Worm (Caenorhabditis elegans) whole organism, dauer: ENCODE measurements around the gene F17E9.16.

Source experiments
- unc-62 ChIP-seq: sonication (generic microtip); optimal IDR thresholded peaks from 2 replicates; lab custom pipeline; 2017; ENCODE audit warnings: missing biosample characterization, missing genetic modification reagents, missing genetic modification characterization

The F17E9.16 gene

DNA sequence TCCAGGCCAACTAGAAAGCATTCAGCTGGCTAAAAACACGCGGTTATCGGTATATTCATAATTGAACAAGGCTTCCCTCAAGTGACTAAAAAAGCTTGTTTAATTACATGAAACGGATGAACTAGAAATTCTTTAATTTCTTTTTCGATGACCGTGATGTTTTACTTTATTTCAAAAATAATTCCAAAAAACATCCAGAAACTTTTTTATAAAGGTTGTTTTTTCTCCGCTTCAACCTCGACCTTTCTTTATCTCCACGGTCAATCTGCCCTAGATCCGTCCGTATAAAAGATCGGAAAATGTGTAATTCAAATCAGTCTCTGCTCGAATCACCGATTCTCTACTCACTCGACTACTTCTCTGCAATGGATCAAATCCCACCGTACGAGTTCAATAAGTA, 6.6 kb upstream of the F17E9.16 start, which contains the start of gene F17E9.5:
Gene F17E9.5, plus strand, starts transcription at position 301 of the 400 bp plus-strand sequence.
- no peak for TF ChIP-seq unc-62 (GFP tag; lab: Kevin White, UChicago)

ce11 chrIV:8347051-8347450, 5.1 kb upstream of the F17E9.16 start, which contains the start of the genes F17E9.18 and F17E9.15:
Gene F17E9.18, minus strand, starts transcription at chrIV:8347151.
Gene F17E9.15, plus strand, starts transcription at chrIV:8347418.
- no peak for TF ChIP-seq unc-62 (GFP tag; lab: Kevin White, UChicago)

DNA sequence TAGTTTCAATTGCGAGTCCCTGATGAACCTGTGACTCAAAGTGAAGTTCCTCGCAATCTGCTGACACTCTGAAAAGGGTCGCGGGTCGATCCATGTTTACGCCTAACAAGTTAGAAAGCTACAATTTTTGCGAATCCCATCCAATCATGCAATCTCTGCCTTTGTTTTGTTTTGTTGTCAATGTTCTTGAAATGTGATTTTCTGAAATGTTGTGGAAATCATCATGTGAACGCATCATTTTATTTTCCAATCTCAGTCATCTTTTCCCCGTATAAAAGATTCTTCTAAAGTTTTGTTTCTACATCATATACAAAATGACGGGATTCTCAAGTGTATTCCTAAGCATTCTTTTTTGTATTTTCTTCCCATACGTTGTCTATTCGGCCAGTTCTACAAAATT, 4.1 kb upstream of the F17E9.16 start, which contains the start of gene F17E9.4:
Gene F17E9.4, plus strand, starts transcription at position 301 of the 400 bp plus-strand sequence.
- no peak for TF ChIP-seq unc-62 (GFP tag; lab: Kevin White, UChicago)

- TF ChIP-seq unc-62 (GFP tag; lab: Kevin White, UChicago), result no peak
Observed at ce11 chrIV:8354572-8354971, 2.4 kb downstream of the F17E9.16 start, which contains the start of gene F17E9.3. Gene F17E9.3, plus strand, starts transcription at chrIV:8354872.

DNA sequence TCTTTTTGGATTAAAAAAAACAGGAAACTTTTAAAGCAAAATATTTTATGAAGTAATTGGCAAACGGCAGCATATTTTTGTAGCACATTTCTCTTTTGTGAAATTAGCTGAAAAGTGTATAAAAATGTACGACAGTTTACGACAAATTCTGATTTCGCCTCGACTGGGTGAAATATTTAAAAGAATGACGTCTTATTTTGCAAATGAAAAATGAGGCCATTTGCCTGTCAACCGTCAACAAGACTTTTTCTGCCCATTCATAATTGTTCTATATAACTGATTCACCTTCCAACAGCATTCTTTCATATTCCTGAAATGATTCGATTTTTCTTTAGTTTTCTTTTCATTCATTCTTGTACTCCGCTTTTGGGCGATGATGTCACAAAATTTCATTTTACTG, 3.5 kb downstream of the F17E9.16 start, which contains the start of the genes F17E9.2 and col-116:
Gene F17E9.2, plus strand, starts transcription at position 301 of the 400 bp plus-strand sequence.
Gene col-116, plus strand, starts transcription at position 315 of the 400 bp plus-strand sequence.
- TF ChIP-seq unc-62 (GFP tag; lab: Kevin White, UChicago), result no peak

DNA sequence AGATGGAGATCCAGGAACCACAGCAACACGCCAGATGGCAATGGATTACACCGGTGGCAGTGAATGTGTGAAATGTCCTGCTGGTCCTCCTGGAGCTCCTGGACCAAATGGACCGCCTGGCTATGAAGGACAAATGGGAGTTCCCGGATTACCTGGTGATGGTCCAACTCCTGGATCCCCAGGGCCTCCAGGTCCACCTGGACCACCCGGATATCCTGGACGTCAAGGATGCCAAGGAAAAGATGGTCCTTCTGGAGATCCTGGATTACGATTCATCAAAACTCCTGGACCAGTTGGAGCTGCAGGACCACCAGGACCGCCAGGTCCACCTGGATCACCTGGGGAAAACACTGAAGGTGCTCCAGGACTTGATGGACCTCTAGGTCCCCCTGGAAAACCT, 5.2 kb downstream of the F17E9.16 start:
- TF ChIP-seq unc-62 (GFP tag; lab: Kevin White, UChicago), result no peak

DNA sequence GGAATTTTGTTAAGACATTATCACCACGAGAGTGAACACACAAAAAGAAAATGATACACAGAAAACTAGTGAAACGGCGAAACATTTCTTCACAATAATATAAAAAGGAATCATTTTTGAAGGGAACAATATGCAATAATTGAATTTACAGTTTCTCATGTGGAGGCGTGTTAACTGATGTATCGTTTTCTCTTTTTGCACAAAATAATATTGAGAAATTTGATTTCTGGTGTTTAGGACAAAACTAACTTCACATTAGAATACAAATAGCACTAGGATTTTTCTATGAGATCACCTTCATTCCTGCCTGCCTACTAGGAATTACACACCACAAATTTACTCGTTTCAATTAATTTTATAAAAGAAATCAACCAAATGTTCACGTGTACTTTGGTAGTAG, 6.4 kb downstream of the F17E9.16 start, which contains the start of gene D2096.13:
Gene D2096.13, minus strand, starts transcription at position 101 of the 400 bp plus-strand sequence.
- TF ChIP-seq unc-62 (GFP tag; lab: Kevin White, UChicago), result no peak

DNA sequence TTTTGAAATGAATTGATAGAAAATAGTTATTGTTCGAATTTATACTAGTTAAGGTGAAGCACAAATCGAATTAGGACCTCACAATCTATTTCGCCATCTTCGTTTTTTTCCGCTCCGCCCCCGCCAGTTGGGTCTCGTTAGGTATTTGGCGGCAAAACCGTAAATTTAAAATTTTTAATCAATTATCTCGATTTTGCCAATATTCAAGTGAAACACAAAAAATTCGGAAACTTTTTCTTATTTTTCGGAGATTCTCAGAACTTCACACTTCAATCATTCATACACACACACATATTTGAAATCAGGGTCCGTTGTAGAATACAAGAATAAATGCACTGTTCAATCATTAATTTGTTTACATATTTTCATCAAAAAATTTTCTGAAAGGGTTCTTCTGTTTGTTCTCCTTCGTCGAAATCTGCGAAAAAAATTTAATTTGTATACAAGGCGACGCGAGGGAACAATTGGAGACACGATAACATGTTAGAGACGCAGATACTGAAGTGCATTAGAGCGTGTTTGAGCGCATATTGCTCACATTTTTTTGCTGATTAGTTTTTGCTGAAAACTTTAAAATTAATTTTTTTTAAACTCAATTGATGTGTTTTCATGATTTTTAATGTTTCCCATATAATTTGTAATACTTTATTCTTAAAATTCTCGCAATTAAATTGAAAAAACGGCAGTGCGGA, 7.7 kb downstream of the F17E9.16 start, which contains the start of gene D2096.5:
Gene D2096.5, minus strand, starts transcription at position 51 of the 692 bp plus-strand sequence.
- no peak for TF ChIP-seq unc-62 (GFP tag; lab: Kevin White, UChicago)

- TF ChIP-seq unc-62 (GFP tag; lab: Kevin White, UChicago), result no peak
Observed at ce11 chrIV:8360817-8361216, 8.7 kb downstream of the F17E9.16 start, which contains the start of gene sqv-1. Gene sqv-1, plus strand, starts transcription at chrIV:8361117.

ce11 chrIV:8363163-8363562, 11.0 kb downstream of the F17E9.16 start, which contains the start of gene D2096.12:
Gene D2096.12, plus strand, starts transcription at chrIV:8363463.
- no peak for TF ChIP-seq unc-62 (GFP tag; lab: Kevin White, UChicago)

DNA sequence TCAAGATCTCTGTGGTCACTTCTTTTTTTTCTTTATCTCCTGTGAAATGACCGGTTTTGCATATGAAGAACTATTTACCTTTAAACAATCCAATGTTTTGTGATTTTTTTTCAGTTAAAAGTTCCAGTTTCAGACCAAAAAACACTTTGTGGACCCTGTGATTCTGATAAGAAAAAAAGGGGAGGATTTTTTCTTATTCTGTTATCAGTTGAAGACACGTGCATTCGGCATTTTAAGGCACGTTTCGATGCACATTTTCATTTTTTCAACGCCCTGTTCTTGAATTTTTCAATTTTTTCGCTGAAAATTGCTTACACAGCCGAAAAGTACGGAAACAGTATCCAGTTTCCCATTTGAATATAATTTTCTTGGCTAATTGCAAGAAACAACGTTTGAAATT, 14.2 kb downstream of the F17E9.16 start, which contains the start of gene aagr-1:
Gene aagr-1, plus strand, starts transcription at position 227 of the 400 bp plus-strand sequence.
- TF ChIP-seq unc-62 (GFP tag; lab: Kevin White, UChicago), result no peak

ce11 chrIV:8367887-8368286, 15.8 kb downstream of the F17E9.16 start:
- TF ChIP-seq unc-62 (GFP tag; lab: Kevin White, UChicago), result no peak

ce11 chrIV:8369135-8369534, 17.0 kb downstream of the F17E9.16 start, which contains the start of gene D2096.6:
Gene D2096.6, minus strand, starts transcription at chrIV:8369235.
- no peak for TF ChIP-seq unc-62 (GFP tag; lab: Kevin White, UChicago)

DNA sequence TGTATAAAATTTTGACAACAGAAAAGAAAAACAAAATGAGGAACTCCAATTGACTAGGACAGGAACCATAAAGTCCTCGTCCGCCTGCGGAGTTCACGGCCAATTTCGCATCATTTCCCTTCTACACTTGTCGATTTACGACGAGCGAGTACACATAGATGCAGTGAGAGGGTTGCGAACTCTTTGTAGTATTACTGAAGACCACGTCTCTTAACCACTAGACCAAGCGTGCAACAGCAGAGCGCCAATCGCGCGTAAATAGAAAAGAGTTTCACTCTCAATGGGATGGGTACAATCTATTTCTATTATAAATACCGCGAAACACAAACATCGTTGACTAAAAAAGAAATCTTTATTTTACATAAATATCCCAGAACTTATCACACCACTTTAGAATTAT, 23.2 kb downstream of the F17E9.16 start:
- no peak for TF ChIP-seq unc-62 (GFP tag; lab: Kevin White, UChicago)

DNA sequence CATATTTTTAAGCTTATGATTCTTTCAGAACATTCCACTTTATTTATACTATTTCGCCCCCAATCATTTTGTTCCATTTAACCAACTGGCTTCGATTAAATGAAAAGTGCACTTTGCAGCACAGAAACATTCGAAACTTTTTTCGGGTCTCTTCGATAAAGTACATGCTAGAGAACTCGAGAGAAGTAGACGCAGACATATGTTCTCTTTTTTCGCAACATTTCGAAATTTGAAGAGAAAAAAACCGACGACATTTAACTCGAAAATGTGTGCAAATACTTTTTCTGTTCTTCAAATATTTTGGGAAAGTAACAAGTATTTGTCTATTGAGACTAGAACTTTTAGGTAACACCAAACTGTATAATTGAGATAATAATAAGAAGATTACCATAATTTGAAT, 24.8 kb downstream of the F17E9.16 start:
- TF ChIP-seq unc-62 (GFP tag; lab: Kevin White, UChicago), result no peak

DNA sequence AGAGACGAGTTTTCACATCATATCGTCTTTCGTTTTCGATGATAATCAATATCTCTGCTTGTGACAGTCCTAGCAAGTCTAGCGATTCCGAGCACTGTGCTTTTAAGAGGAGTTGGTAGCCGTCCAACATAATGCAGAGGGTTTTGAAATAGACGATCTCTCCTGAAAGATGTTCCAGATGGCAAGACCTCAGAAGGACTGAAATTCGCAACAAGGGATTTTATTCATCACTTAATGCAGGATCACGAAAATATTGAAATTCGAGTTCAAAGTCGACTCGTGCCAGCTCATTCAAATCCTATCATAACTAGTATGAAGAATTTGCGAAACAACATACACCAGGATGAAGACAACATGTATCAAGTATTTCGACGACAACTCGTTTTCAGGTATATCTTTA, 25.4 kb downstream of the F17E9.16 start, which contains the start of gene D2096.7:
Gene D2096.7, minus strand, starts transcription at position 130 of the 400 bp plus-strand sequence.
- TF ChIP-seq unc-62 (GFP tag; lab: Kevin White, UChicago), result no peak
